Fruit fly (Drosophila melanogaster): ENCODE results near the gene Sec10.

dm6 chr3R:24104471-24105311, 29.9 kb upstream of the Sec10 start:
- no peak for TF ChIP-seq toe (GFP tag; optimal IDR thresholded peaks at IDR 0.05)
- TF ChIP-seq pad (GFP tag; optimal IDR thresholded peaks at IDR 0.05) = no peak
- TF ChIP-seq CG14711 (tag; optimal IDR thresholded peaks at IDR 0.05) = no peak
- no peak for TF ChIP-seq CG7101 (tag; optimal IDR thresholded peaks at IDR 0.05)
- no peak for TF ChIP-seq CG12768 (GFP tag; optimal IDR thresholded peaks at IDR 0.05)
- no peak for TF ChIP-seq cic (GFP tag; optimal IDR thresholded peaks at IDR 0.05)
- TF ChIP-seq CG33017 (tag; optimal IDR thresholded peaks at IDR 0.05) = no peak
